Worm (Caenorhabditis elegans) whole organism, midembryonic: Measurements from ENCODE around the gene F19G12.8.

Experiments used
- T22C8.4 ChIP-seq: fragments of 200-800 bp; sonication (Bioruptor generic); IDR thresholded peaks from 2 replicates; pipeline ENCODE4 v1.3.6; 2022; ENCODE audit warnings: missing genetic modification characterization, missing compliant biosample characterization
- cog-1 ChIP-seq: sonication (generic microtip); optimal IDR thresholded peaks from 2 replicates; lab custom pipeline; 2016; ENCODE audit warnings: missing genetic modification characterization, missing compliant biosample characterization
- flt-1 ChIP-seq: fragments of 200-800 bp; sonication (Bioruptor generic); IDR thresholded peaks from 2 replicates; pipeline ENCODE4 v1.3.6; 2022; ENCODE audit warnings: missing genetic modification characterization, missing compliant biosample characterization
- klf-2 ChIP-seq: fragments of 200-800 bp; sonication (Bioruptor generic); conservative IDR thresholded peaks from 2 replicates; pipeline ENCODE4 v1.3.6; 2022; ENCODE audit warnings: missing genetic modification reagents, missing genetic modification characterization, missing compliant biosample characterization
- med-1 ChIP-seq: sonication (generic microtip); optimal IDR thresholded peaks from 2 replicates; lab custom pipeline; 2017; ENCODE audit warnings: missing genetic modification characterization, mild to moderate bottlenecking, missing compliant biosample characterization, antibody characterized with exemption, missing genetic modification reagents; ENCODE audit not compliant: insufficient read depth
- ref-1 ChIP-seq: fragments of 200-800 bp; sonication (Bioruptor generic); conservative IDR thresholded peaks from 2 replicates; pipeline ENCODE4 v1.3.6; 2022; ENCODE audit warnings: missing genetic modification reagents, missing genetic modification characterization, missing compliant biosample characterization
- tab-1 ChIP-seq: fragments of 200-800 bp; sonication (Bioruptor generic); IDR thresholded peaks from 2 replicates; pipeline ENCODE4 v1.3.6; 2022; ENCODE audit warnings: missing genetic modification characterization, missing compliant biosample characterization
- ztf-23 ChIP-seq: fragments of 200-800 bp; sonication (Bioruptor generic); IDR thresholded peaks from 2 replicates; pipeline ENCODE4 v1.3.6; 2022; ENCODE audit warnings: missing genetic modification reagents, missing genetic modification characterization, missing compliant biosample characterization
- ztf-29 ChIP-seq: fragments of 200-800 bp; sonication (Bioruptor generic); IDR thresholded peaks from 2 replicates; pipeline ENCODE4 v1.3.6; 2022; ENCODE audit warnings: missing genetic modification reagents, missing genetic modification characterization, missing compliant biosample characterization

ce11 chrX:1394437-1394836 lies 22.7 kb upstream of the F19G12.8 start:
- TF ChIP-seq klf-2: no peak
- TF ChIP-seq tab-1 (GFP tag; lab: Robert Waterston, UW): no peak
- TF ChIP-seq med-1 (GFP tag; lab: Kevin White, UChicago): no peak
- TF ChIP-seq cog-1: no peak
- no peak for TF ChIP-seq ztf-23 (GFP tag; lab: Robert Waterston, UW)
- no peak for TF ChIP-seq ztf-29 (GFP tag; lab: Robert Waterston, UW)
- TF ChIP-seq ref-1 (GFP tag; lab: Robert Waterston, UW): no peak
- TF ChIP-seq T22C8.4 (GFP tag; lab: Robert Waterston, UW): no peak
- TF ChIP-seq flt-1 (GFP tag; lab: Robert Waterston, UW): no peak
